Fruit fly (Drosophila melanogaster) whole organism, wandering third instar larva: ENCODE data around the gene gnu.

ENCODE experiments used
- Mio ChIP-seq: sonication (Bioruptor generic); optimal IDR thresholded peaks from 2 replicates; lab custom pipeline; 2016; ENCODE audit warnings: missing biosample characterization, missing genetic modification characterization
- Vsx2 ChIP-seq: fragments of 200-300, 225-300 bp; sonication (Bioruptor generic); optimal IDR thresholded peaks from 2 replicates; lab custom pipeline; 2018; ENCODE audit warnings: missing biosample characterization, missing genetic modification characterization; ENCODE audit not compliant: partially characterized antibody
- br ChIP-seq: fragments of 200-800 bp; sonication (Bioruptor generic); optimal IDR thresholded peaks from 2 replicates; lab custom pipeline; 2016; ENCODE audit warnings: missing biosample characterization, missing genetic modification characterization
- dsf ChIP-seq: sonication (Bioruptor generic); optimal IDR thresholded peaks from 2 replicates; lab custom pipeline; 2016; ENCODE audit warnings: missing biosample characterization, missing genetic modification characterization, borderline replicate concordance
- h ChIP-seq: fragments of 200-800 bp; sonication (Bioruptor generic); optimal IDR thresholded peaks from 3 replicates; lab custom pipeline; 2016; ENCODE audit warnings: missing biosample characterization, mild to moderate bottlenecking, missing genetic modification characterization
- lola ChIP-seq: fragments of >200 bp; optimal IDR thresholded peaks from 2 replicates; lab custom pipeline; 2017; ENCODE audit warnings: missing biosample characterization, missing genetic modification characterization
- pan ChIP-seq: fragments of >200 bp; optimal IDR thresholded peaks from 2 replicates; lab custom pipeline; 2017
- sv ChIP-seq: fragments of 200-800 bp; sonication (Bioruptor generic); optimal IDR thresholded peaks from 3 replicates; lab custom pipeline; 2016; ENCODE audit warnings: missing biosample characterization, missing genetic modification characterization

DNA sequence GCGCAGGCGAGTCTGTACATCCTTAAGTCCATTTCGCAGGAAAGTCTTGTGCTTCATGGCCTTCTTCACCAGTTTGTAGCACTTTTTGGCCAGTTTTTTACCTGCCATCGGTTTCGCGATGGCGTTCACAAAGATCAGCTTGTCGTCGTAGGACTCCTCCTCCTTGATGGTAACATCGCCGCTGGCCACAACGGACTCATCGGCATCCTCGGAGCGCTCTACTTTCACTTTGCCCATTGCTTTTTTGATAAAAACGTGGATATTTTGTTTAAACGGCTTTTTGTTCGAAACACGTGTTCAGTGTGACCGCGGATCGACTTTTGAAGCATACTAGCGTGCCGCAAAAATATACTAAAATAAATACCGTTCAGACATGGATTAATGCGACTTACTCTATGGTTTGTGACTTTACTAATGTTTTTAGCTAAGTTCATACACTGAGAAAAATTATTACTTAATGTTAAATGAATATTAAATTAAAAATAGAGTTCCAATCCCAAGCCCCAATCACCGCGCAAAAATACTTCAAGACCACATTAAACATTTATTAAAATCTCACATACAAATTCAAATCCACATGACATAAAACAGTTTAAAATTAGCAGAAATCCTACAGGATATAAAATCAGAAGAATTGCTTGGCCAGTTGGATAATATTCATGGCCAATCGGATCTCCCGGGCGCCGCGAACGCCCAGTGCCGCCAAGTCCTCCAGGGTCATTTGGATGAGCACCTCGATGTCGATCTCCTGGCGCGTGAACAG is 1.1 kb downstream of the gnu start, which contains the start of gene NHP2:
- TF ChIP-seq pan (lab: Kevin White, UChicago): no peak
- TF ChIP-seq dsf (GFP tag; lab: Kevin White, UChicago): no peak
- no peak for TF ChIP-seq lola (GFP tag; lab: Kevin White, UChicago)
- TF ChIP-seq Mio (GFP tag; lab: Kevin White, UChicago): no peak
- TF ChIP-seq sv (GFP tag; lab: Kevin White, UChicago): peak; percentile 47
- no peak for TF ChIP-seq br
- TF ChIP-seq h (GFP tag; lab: Kevin White, UChicago): peak; percentile 76
- no peak for TF ChIP-seq Vsx2
